Worm (Caenorhabditis elegans) whole organism, late embryonic: ENCODE measurements around the gene T15H9.4.

Source experiments
- C38D4.7 ChIP-seq: fragments of 200-800 bp; sonication (Bioruptor generic); optimal IDR thresholded peaks from 2 replicates; lab custom pipeline; 2018; ENCODE audit warnings: mild to moderate bottlenecking, missing genetic modification characterization, moderate library complexity, missing compliant biosample characterization
- F13H6.1 ChIP-seq: sonication (generic microtip); optimal IDR thresholded peaks from 2 replicates; lab custom pipeline; 2016; ENCODE audit warnings: missing genetic modification characterization, missing compliant biosample characterization
- K02D7.2 ChIP-seq: sonication (generic microtip); optimal IDR thresholded peaks from 2 replicates; lab custom pipeline; 2017; ENCODE audit warnings: mild to moderate bottlenecking, missing genetic modification characterization, missing compliant biosample characterization
- Y22D7AL.16 ChIP-seq: sonication (generic microtip); optimal IDR thresholded peaks from 2 replicates; lab custom pipeline; 2016; ENCODE audit warnings: missing genetic modification characterization, missing compliant biosample characterization
- ama-1 ChIP-seq: fragments of 150-350 bp; optimal IDR thresholded peaks from 2 replicates; lab custom pipeline; 2014
- ceh-14 ChIP-seq: sonication (generic microtip); optimal IDR thresholded peaks from 2 replicates; lab custom pipeline; 2016; ENCODE audit warnings: missing genotype, missing genetic modification characterization, missing compliant biosample characterization
- ceh-18 ChIP-seq: sonication (generic microtip); optimal IDR thresholded peaks from 2 replicates; lab custom pipeline; 2016; ENCODE audit warnings: missing genetic modification characterization, missing compliant biosample characterization
- ceh-22 ChIP-seq: sonication (generic microtip); optimal IDR thresholded peaks from 2 replicates; lab custom pipeline; 2017; ENCODE audit warnings: missing biosample characterization, missing genetic modification characterization
- ceh-24 ChIP-seq: sonication (generic microtip); optimal IDR thresholded peaks from 2 replicates; lab custom pipeline; 2016; ENCODE audit warnings: mild to moderate bottlenecking, missing genetic modification characterization, missing compliant biosample characterization
- ceh-30 ChIP-seq: fragments of 150-350 bp; optimal IDR thresholded peaks from 2 replicates; lab custom pipeline; 2014; ENCODE audit warnings: missing biosample characterization, missing genetic modification characterization
- ceh-31 ChIP-seq: sonication (generic microtip); optimal IDR thresholded peaks from 2 replicates; lab custom pipeline; 2016; ENCODE audit warnings: missing genetic modification characterization, missing compliant biosample characterization
- ceh-45 ChIP-seq: fragments of 200-800 bp; sonication (Bioruptor generic); IDR thresholded peaks from 2 replicates; pipeline ENCODE4 v1.3.6; 2022; ENCODE audit warnings: missing genetic modification reagents, missing genetic modification characterization, missing compliant biosample characterization
- ceh-48 ChIP-seq: sonication (generic microtip); optimal IDR thresholded peaks from 2 replicates; lab custom pipeline; 2016; ENCODE audit warnings: missing genetic modification characterization, inconsistent platforms, missing compliant biosample characterization
- ceh-6 ChIP-seq: fragments of 200-800 bp; sonication (Bioruptor generic); optimal IDR thresholded peaks from 2 replicates; lab custom pipeline; 2018; ENCODE audit warnings: mild to moderate bottlenecking, missing genetic modification characterization, missing compliant biosample characterization
- ceh-9 ChIP-seq: sonication (generic microtip); optimal IDR thresholded peaks from 2 replicates; lab custom pipeline; 2016; ENCODE audit warnings: mild to moderate bottlenecking, missing genetic modification characterization, inconsistent platforms, missing compliant biosample characterization
- che-1 ChIP-seq: sonication (generic microtip); optimal IDR thresholded peaks from 2 replicates; lab custom pipeline; 2016; ENCODE audit warnings: mild to moderate bottlenecking, missing genetic modification characterization, missing compliant biosample characterization
- dmd-4 ChIP-seq: sonication (generic microtip); optimal IDR thresholded peaks from 2 replicates; lab custom pipeline; 2016; ENCODE audit warnings: borderline replicate concordance, missing genetic modification characterization, missing compliant biosample characterization
- dve-1 ChIP-seq: sonication (generic microtip); optimal IDR thresholded peaks from 2 replicates; lab custom pipeline; 2017; ENCODE audit warnings: antibody characterized with exemption, mild to moderate bottlenecking, missing genetic modification characterization, missing compliant biosample characterization
- elt-2 ChIP-seq: sonication (generic microtip); optimal IDR thresholded peaks from 2 replicates; lab custom pipeline; 2016; ENCODE audit warnings: missing genetic modification reagents, missing genetic modification characterization, missing compliant biosample characterization
- eyg-1 ChIP-seq: sonication (generic microtip); optimal IDR thresholded peaks from 2 replicates; lab custom pipeline; 2016; ENCODE audit warnings: missing genotype, missing genetic modification characterization, missing compliant biosample characterization
- fax-1 ChIP-seq: sonication (generic microtip); optimal IDR thresholded peaks from 2 replicates; lab custom pipeline; 2016; ENCODE audit warnings: missing genotype, missing genetic modification characterization, missing compliant biosample characterization
- fkh-6 ChIP-seq: sonication (generic microtip); optimal IDR thresholded peaks from 2 replicates; lab custom pipeline; 2016; ENCODE audit warnings: missing genetic modification characterization, missing compliant biosample characterization
- gmeb-2 ChIP-seq: sonication (generic microtip); optimal IDR thresholded peaks from 2 replicates; lab custom pipeline; 2016; ENCODE audit warnings: missing genetic modification characterization, inconsistent platforms, missing compliant biosample characterization
- hlh-13 ChIP-seq: fragments of 200-800 bp; sonication (Bioruptor generic); optimal IDR thresholded peaks from 2 replicates; lab custom pipeline; 2018; ENCODE audit warnings: mild to moderate bottlenecking, missing genetic modification characterization, missing compliant biosample characterization
- hlh-30 ChIP-seq: sonication (generic microtip); optimal IDR thresholded peaks from 2 replicates; lab custom pipeline; 2017; ENCODE audit warnings: antibody characterized with exemption, missing genetic modification characterization, missing compliant biosample characterization; ENCODE audit not compliant: insufficient read depth
- hlh-6 ChIP-seq: sonication (generic microtip); optimal IDR thresholded peaks from 2 replicates; lab custom pipeline; 2016; ENCODE audit warnings: missing genotype, missing genetic modification characterization, missing compliant biosample characterization
- hlh-8 ChIP-seq: sonication (generic microtip); optimal IDR thresholded peaks from 2 replicates; lab custom pipeline; 2016; ENCODE audit warnings: missing genotype, missing genetic modification characterization, missing compliant biosample characterization
- lim-6 ChIP-seq: sonication (generic microtip); optimal IDR thresholded peaks from 2 replicates; lab custom pipeline; 2016; ENCODE audit warnings: missing genetic modification characterization, missing compliant biosample characterization
- lin-11 ChIP-seq: fragments of 200-800 bp; sonication (Bioruptor generic); optimal IDR thresholded peaks from 2 replicates; lab custom pipeline; 2018; ENCODE audit warnings: mild to moderate bottlenecking, missing genetic modification characterization, missing compliant biosample characterization
- madf-2 ChIP-seq: sonication (generic microtip); optimal IDR thresholded peaks from 2 replicates; lab custom pipeline; 2017; ENCODE audit warnings: missing genetic modification characterization, missing compliant biosample characterization
- mec-3 ChIP-seq: sonication (generic microtip); optimal IDR thresholded peaks from 2 replicates; lab custom pipeline; 2016; ENCODE audit warnings: borderline replicate concordance, missing genetic modification characterization, missing compliant biosample characterization
- nfya-1 ChIP-seq: sonication (generic microtip); optimal IDR thresholded peaks from 2 replicates; lab custom pipeline; 2017; ENCODE audit warnings: missing genetic modification characterization, mild to moderate bottlenecking, missing compliant biosample characterization, antibody characterized with exemption, moderate library complexity
- nhr-11 ChIP-seq: fragments of 150-350 bp; optimal IDR thresholded peaks from 2 replicates; lab custom pipeline; 2014; ENCODE audit warnings: missing biosample characterization, missing genetic modification characterization
- npax-4 ChIP-seq: sonication (generic microtip); optimal IDR thresholded peaks from 2 replicates; lab custom pipeline; 2016; ENCODE audit warnings: missing genetic modification characterization, missing compliant biosample characterization
- odd-2 ChIP-seq: sonication (generic microtip); optimal IDR thresholded peaks from 2 replicates; lab custom pipeline; 2017; ENCODE audit warnings: antibody characterized with exemption, mild to moderate bottlenecking, missing genetic modification characterization, missing compliant biosample characterization
- pag-3 ChIP-seq: sonication (generic microtip); optimal IDR thresholded peaks from 2 replicates; lab custom pipeline; 2016; ENCODE audit warnings: missing compliant biosample characterization, missing genetic modification characterization, borderline replicate concordance
- pat-9 ChIP-seq: fragments of 200-800 bp; sonication (Bioruptor generic); optimal IDR thresholded peaks from 2 replicates; lab custom pipeline; 2018; ENCODE audit warnings: mild to moderate bottlenecking, missing genetic modification characterization, moderate library complexity, missing compliant biosample characterization
- pha-2 ChIP-seq: sonication (generic microtip); optimal IDR thresholded peaks from 2 replicates; lab custom pipeline; 2017; ENCODE audit warnings: mild to moderate bottlenecking, missing genetic modification characterization, missing compliant biosample characterization
- pha-4 ChIP-seq: fragments of 150-350 bp; optimal IDR thresholded peaks from 2 replicates; lab custom pipeline; 2018; ENCODE audit warnings: missing biosample characterization, missing genetic modification reagents, missing genetic modification characterization
- pros-1 ChIP-seq: fragments of 150-350 bp; optimal IDR thresholded peaks from 2 replicates; lab custom pipeline; 2014; ENCODE audit warnings: missing biosample characterization, missing genetic modification reagents, missing genetic modification characterization
- sdc-2 ChIP-seq: sonication (generic microtip); optimal IDR thresholded peaks from 2 replicates; lab custom pipeline; 2016; ENCODE audit warnings: missing genotype, missing genetic modification characterization, missing compliant biosample characterization
- sox-2 ChIP-seq: fragments of 200-800 bp; sonication (Bioruptor generic); IDR thresholded peaks from 2 replicates; pipeline ENCODE4 v1.3.6; 2022; ENCODE audit warnings: missing genetic modification reagents, missing genetic modification characterization, missing compliant biosample characterization
- sox-4 ChIP-seq: sonication (generic microtip); optimal IDR thresholded peaks from 2 replicates; lab custom pipeline; 2017; ENCODE audit warnings: mild to moderate bottlenecking, missing genetic modification characterization, inconsistent platforms, missing compliant biosample characterization
- syd-9 ChIP-seq: sonication (generic microtip); optimal IDR thresholded peaks from 2 replicates; lab custom pipeline; 2016; ENCODE audit warnings: mild to moderate bottlenecking, missing genetic modification characterization, moderate library complexity, missing compliant biosample characterization
- tbx-2 ChIP-seq: sonication (generic microtip); optimal IDR thresholded peaks from 2 replicates; lab custom pipeline; 2016; ENCODE audit warnings: missing genetic modification characterization, missing compliant biosample characterization
- tbx-7 ChIP-seq: sonication (generic microtip); optimal IDR thresholded peaks from 2 replicates; lab custom pipeline; 2016; ENCODE audit warnings: missing genotype, missing genetic modification characterization, missing compliant biosample characterization
- ttx-3 ChIP-seq: sonication (generic microtip); optimal IDR thresholded peaks from 2 replicates; lab custom pipeline; 2016; ENCODE audit warnings: missing genetic modification reagents, missing genetic modification characterization, missing compliant biosample characterization
- ztf-16 ChIP-seq: sonication (generic microtip); optimal IDR thresholded peaks from 2 replicates; lab custom pipeline; 2017; ENCODE audit warnings: missing genetic modification characterization, missing compliant biosample characterization

Gene T15H9.4

DNA sequence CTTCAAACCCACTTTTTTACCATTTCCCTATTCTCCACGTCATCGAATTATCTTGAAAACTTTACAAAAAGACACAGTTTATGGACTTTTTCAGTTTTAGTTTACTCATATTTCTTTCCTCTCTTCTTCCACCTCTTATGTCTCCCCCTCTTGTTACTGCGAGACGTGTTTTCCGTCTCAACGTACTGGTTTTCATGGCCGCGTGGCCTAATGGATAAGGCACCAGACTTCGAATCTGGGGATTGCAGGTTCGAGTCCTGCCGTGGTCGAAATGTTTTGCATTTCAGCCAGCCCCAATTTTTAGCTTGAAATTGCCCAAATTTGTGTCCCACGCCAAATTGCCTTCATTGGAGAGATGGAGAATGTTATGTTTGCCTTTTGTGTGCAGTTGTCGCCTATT is 45.6 kb upstream of the T15H9.4 start (continued):
- TF ChIP-seq syd-9, result peak; percentile 86
- TF ChIP-seq ceh-31, result peak; percentile 40
- peak; percentile 73 for TF ChIP-seq ceh-48 (tag; lab: Kevin White, UChicago)
- TF ChIP-seq sdc-2, result peak; percentile 80
- peak; percentile 49 for TF ChIP-seq hlh-8 (tag; lab: Kevin White, UChicago)
- TF ChIP-seq elt-2, result peak; percentile 91
- peak; percentile 88 for TF ChIP-seq fkh-6 (tag; lab: Kevin White, UChicago)
- TF ChIP-seq hlh-13 (GFP tag; lab: Kevin White, UChicago), result peak; percentile 73
- peak; percentile 75 for TF ChIP-seq pha-2 (tag; lab: Kevin White, UChicago)
- TF ChIP-seq pat-9 (tag; lab: Kevin White, UChicago), result peak; percentile 84
- TF ChIP-seq madf-2 (tag; lab: Kevin White, UChicago), result peak; percentile 76
- TF ChIP-seq ztf-16 (tag; lab: Kevin White, UChicago), result peak; percentile 68
- peak; percentile 16 for TF ChIP-seq lim-6 (tag; lab: Kevin White, UChicago)
- TF ChIP-seq sox-4 (tag; lab: Kevin White, UChicago), result peak; percentile 89
- TF ChIP-seq ceh-30, result no peak
- peak; percentile 16 for TF ChIP-seq ceh-14 (tag; lab: Kevin White, UChicago)
- peak; percentile 67 for TF ChIP-seq fax-1 (tag; lab: Kevin White, UChicago)
- peak; percentile 84 for TF ChIP-seq C38D4.7
- TF ChIP-seq lin-11 (tag; lab: Kevin White, UChicago), result peak; percentile 75
- TF ChIP-seq nfya-1, result peak; percentile 53
- no peak for TF ChIP-seq ceh-22 (tag; lab: Kevin White, UChicago)
- peak; percentile 72 for TF ChIP-seq K02D7.2 (tag; lab: Kevin White, UChicago)
- no peak for TF ChIP-seq ama-1 (lab: Kevin White, UChicago)
- TF ChIP-seq ceh-18 (tag; lab: Kevin White, UChicago), result peak; percentile 70
- TF ChIP-seq pha-4, result no peak
- TF ChIP-seq tbx-7, result peak; percentile 45
- peak; percentile 89 for TF ChIP-seq che-1 (tag; lab: Kevin White, UChicago)
- peak; percentile 68 for TF ChIP-seq pag-3 (tag; lab: Kevin White, UChicago)
- peak; percentile 93 for TF ChIP-seq hlh-6

DNA sequence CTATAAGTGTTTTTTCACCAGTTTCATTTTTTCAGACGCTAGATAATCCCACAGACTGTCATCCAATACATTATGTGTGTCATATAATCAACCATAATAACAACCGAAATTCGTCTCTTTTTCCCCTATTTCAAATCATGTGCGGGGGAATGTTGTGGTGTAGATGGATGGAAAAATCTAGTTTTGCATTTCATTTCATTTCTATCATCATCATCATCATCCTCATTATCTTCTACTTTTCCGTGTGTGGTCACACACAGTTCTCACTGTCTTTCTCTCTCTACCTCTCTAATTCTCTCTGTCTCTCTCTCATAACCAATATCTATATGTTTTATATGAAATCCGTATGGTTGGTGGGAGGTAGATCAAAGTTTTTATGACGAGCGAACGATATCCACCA is 38.3 kb upstream of the T15H9.4 start:
- no peak for TF ChIP-seq pag-3 (tag; lab: Kevin White, UChicago)
- TF ChIP-seq ceh-31, result peak; percentile 7
- no peak for TF ChIP-seq ttx-3
- no peak for TF ChIP-seq ceh-6 (GFP tag; lab: Kevin White, UChicago)
- peak; percentile 20 for TF ChIP-seq nfya-1

DNA sequence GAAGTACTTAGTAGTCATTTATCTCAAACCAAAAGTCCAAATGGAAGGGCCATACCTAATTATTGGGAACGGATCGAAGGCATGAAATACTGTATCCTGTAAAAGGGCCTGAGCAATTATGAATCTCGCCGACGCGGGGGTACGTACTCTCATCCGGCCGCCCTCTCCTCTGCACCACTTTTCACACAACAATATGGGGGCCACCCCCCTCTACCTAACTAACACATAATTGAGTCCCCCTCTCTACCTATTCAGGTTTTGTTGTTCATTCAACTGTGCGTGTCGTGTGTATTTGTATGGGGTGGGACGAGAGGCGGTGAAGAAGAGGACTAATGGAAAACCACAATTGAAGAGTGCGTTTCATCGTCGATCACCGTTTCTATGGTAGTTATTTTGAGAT is 37.3 kb upstream of the T15H9.4 start:
- TF ChIP-seq dmd-4, result no peak
- no peak for TF ChIP-seq syd-9
- TF ChIP-seq ceh-9, result no peak
- TF ChIP-seq fax-1 (tag; lab: Kevin White, UChicago), result no peak
- no peak for TF ChIP-seq tbx-7
- peak; percentile 8 for TF ChIP-seq tbx-2 (tag; lab: Kevin White, UChicago)
- no peak for TF ChIP-seq dve-1 (tag; lab: Kevin White, UChicago)
- no peak for TF ChIP-seq C38D4.7
- TF ChIP-seq nfya-1, result peak; percentile 13
- TF ChIP-seq F13H6.1 (tag; lab: Kevin White, UChicago), result no peak
- no peak for TF ChIP-seq Y22D7AL.16
- no peak for TF ChIP-seq odd-2 (tag; lab: Kevin White, UChicago)
- no peak for TF ChIP-seq npax-4 (tag; lab: Kevin White, UChicago)
- no peak for TF ChIP-seq pha-2 (tag; lab: Kevin White, UChicago)
- TF ChIP-seq ceh-45, result no peak
- no peak for TF ChIP-seq lim-6 (tag; lab: Kevin White, UChicago)
- TF ChIP-seq gmeb-2 (tag; lab: Kevin White, UChicago), result no peak
- TF ChIP-seq sox-2 (GFP tag; lab: Robert Waterston, UW), result peak; percentile 81
- TF ChIP-seq che-1 (tag; lab: Kevin White, UChicago), result no peak
- no peak for TF ChIP-seq nhr-11 (tag; lab: Kevin White, UChicago)
- TF ChIP-seq hlh-13 (GFP tag; lab: Kevin White, UChicago), result no peak
- TF ChIP-seq lin-11 (tag; lab: Kevin White, UChicago), result no peak
- TF ChIP-seq elt-2, result no peak
- no peak for TF ChIP-seq ceh-24 (tag; lab: Kevin White, UChicago)
- TF ChIP-seq hlh-30 (tag; lab: Kevin White, UChicago), result no peak
- TF ChIP-seq eyg-1 (tag; lab: Kevin White, UChicago), result no peak
- no peak for TF ChIP-seq sdc-2
- TF ChIP-seq ceh-31, result peak; percentile 90
- TF ChIP-seq fkh-6 (tag; lab: Kevin White, UChicago), result no peak
- TF ChIP-seq mec-3 (tag; lab: Kevin White, UChicago), result no peak
- no peak for TF ChIP-seq ceh-14 (tag; lab: Kevin White, UChicago)
- TF ChIP-seq pros-1, result peak; percentile 81
